Worm (Caenorhabditis elegans) whole organism, late embryonic: ENCODE measurements around the gene C08E3.13.

Experiments used
- ama-1 ChIP-seq: fragments of 150-350 bp; optimal IDR thresholded peaks from 2 replicates; lab custom pipeline; 2014
- ceh-19 ChIP-seq: fragments of 200-800 bp; sonication (Bioruptor generic); optimal IDR thresholded peaks from 2 replicates; lab custom pipeline; 2018; ENCODE audit warnings: mild to moderate bottlenecking, missing genetic modification characterization, missing compliant biosample characterization
- elt-2 ChIP-seq: sonication (generic microtip); optimal IDR thresholded peaks from 2 replicates; lab custom pipeline; 2016; ENCODE audit warnings: missing genetic modification reagents, missing genetic modification characterization, missing compliant biosample characterization
- pha-2 ChIP-seq: sonication (generic microtip); optimal IDR thresholded peaks from 2 replicates; lab custom pipeline; 2017; ENCODE audit warnings: mild to moderate bottlenecking, missing genetic modification characterization, missing compliant biosample characterization
- syd-9 ChIP-seq: sonication (generic microtip); optimal IDR thresholded peaks from 2 replicates; lab custom pipeline; 2016; ENCODE audit warnings: mild to moderate bottlenecking, missing genetic modification characterization, moderate library complexity, missing compliant biosample characterization
- tbx-2 ChIP-seq: sonication (generic microtip); optimal IDR thresholded peaks from 2 replicates; lab custom pipeline; 2016; ENCODE audit warnings: missing genetic modification characterization, missing compliant biosample characterization
- unc-42 ChIP-seq: sonication (generic microtip); optimal IDR thresholded peaks from 2 replicates; lab custom pipeline; 2016; ENCODE audit warnings: missing genotype, missing genetic modification characterization, missing compliant biosample characterization

DNA sequence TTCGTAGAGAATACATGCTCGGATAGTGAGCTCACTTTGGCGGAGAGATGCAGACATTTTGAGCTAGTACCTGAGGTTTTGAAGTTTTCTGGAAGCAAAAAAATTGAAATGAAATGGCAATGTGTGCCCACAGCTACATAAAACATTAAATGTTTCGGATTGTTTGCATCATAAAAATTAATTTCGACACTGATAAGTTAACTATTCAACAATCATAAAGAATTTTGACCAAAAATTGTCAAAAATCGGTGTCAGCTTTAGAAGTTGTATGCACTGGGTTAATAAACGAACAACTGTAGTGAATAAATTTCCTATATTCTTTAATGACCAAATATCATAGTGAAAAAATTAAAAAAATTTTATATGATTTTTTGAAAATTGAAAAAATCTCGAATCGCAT lies 13.2 kb downstream of the C08E3.13 start, which contains the start of gene fbxa-166:
- TF ChIP-seq unc-42: no peak
- TF ChIP-seq pha-2 (tag; lab: Kevin White, UChicago): no peak
- TF ChIP-seq elt-2 (tag; lab: Kevin White, UChicago): no peak
- TF ChIP-seq ama-1: no peak
- TF ChIP-seq tbx-2 (tag; lab: Kevin White, UChicago): no peak
- TF ChIP-seq ceh-19 (GFP tag; lab: Kevin White, UChicago): no peak
- no peak for TF ChIP-seq syd-9 (tag; lab: Kevin White, UChicago)
